Fruit fly (Drosophila melanogaster): Measurements from ENCODE around the gene CG11037.

DNA sequence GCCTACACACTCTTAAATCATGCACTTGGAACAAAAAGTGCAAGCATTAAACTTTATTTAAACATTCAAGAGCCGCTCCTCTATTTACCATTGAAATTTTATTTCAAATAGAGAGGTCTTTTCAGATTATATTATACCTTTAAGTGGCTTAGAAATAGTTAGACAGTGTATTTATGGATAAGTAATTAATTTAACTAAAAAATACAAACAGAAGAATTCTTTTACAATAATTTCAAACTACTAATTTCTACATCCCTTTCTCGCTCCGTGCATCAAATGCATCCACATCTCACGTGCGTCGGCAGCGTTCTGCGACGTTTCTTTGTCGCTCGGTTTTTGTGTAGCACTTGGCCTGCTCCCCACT is 11.1 kb downstream of the CG11037 start:
- TF ChIP-seq psq (GFP tag; optimal IDR thresholded peaks at IDR 0.05) (peak; percentile 87), usp (GFP tag; optimal IDR thresholded peaks at IDR 0.05) (no peak), foxo (GFP tag; optimal IDR thresholded peaks at IDR 0.05) (peak in 1 of 2 experiments; percentile 94)

All from whole organism, wandering third instar larva.